Fruit fly (Drosophila melanogaster) whole organism, embryonic: ENCODE data around the gene ND-SGDH.
A peak's percentile ranks its signal among the peaks of the same experiment; 100 is the strongest.

Source experiments
- CG10366 ChIP-seq: fragments of 200-800 bp; sonication (Bioruptor generic); IDR thresholded peaks from 2 replicates; pipeline ENCODE4 v1.3.6; 2022; ENCODE audit warnings: missing biosample characterization, missing genetic modification characterization
- CG11247 ChIP-seq: fragments of 200-800 bp; sonication (Bioruptor generic); IDR thresholded peaks from 2 replicates; pipeline ENCODE4 v1.3.6; 2022; ENCODE audit warnings: missing biosample characterization, missing genetic modification characterization
- CG11504 ChIP-seq: fragments of 200-800 bp; sonication (Bioruptor generic); optimal IDR thresholded peaks from 3 replicates; lab custom pipeline; 2019; ENCODE audit warnings: missing biosample characterization, mild to moderate bottlenecking, missing genetic modification characterization, moderate library complexity
- CG12236 ChIP-seq: fragments of 200-800 bp; sonication (Bioruptor generic); optimal IDR thresholded peaks from 2 replicates; lab custom pipeline; 2016; ENCODE audit warnings: missing biosample characterization, missing genetic modification characterization
- CG12299 ChIP-seq: fragments of 200-800 bp; sonication (Bioruptor generic); optimal IDR thresholded peaks from 2 replicates; lab custom pipeline; 2018; ENCODE audit warnings: missing biosample characterization, mild to moderate bottlenecking, missing genetic modification characterization
- CG12769 ChIP-seq: fragments of 200-800 bp; sonication (Bioruptor generic); optimal IDR thresholded peaks from 2 replicates; lab custom pipeline; 2019; ENCODE audit warnings: missing biosample characterization, mild to moderate bottlenecking, missing genetic modification characterization, moderate library complexity
- CG13894 ChIP-seq: fragments of 200-800 bp; sonication (Bioruptor generic); optimal IDR thresholded peaks from 3 replicates; lab custom pipeline; 2018; ENCODE audit warnings: missing biosample characterization, mild to moderate bottlenecking, missing genetic modification characterization, moderate library complexity
- CG14050 ChIP-seq: fragments of 200-800 bp; sonication (Bioruptor generic); IDR thresholded peaks from 3 replicates; pipeline ENCODE4 v1.3.6; 2022; ENCODE audit warnings: missing biosample characterization, missing genetic modification characterization
- CG15514 ChIP-seq: fragments of 200-800 bp; sonication (Bioruptor generic); optimal IDR thresholded peaks from 3 replicates; lab custom pipeline; 2017; ENCODE audit warnings: missing biosample characterization, missing genetic modification characterization, mild to moderate bottlenecking, moderate library complexity, missing genetic modification reagents
- CG15601 ChIP-seq: fragments of 200-800 bp; sonication (Bioruptor generic); optimal IDR thresholded peaks from 3 replicates; lab custom pipeline; 2019; ENCODE audit warnings: missing biosample characterization, mild to moderate bottlenecking, missing genetic modification characterization, moderate library complexity
- CG17186 ChIP-seq: fragments of 200-800 bp; sonication (Bioruptor generic); optimal IDR thresholded peaks from 3 replicates; lab custom pipeline; 2017; ENCODE audit warnings: missing biosample characterization, missing genetic modification reagents, missing genetic modification characterization
- CG1792 ChIP-seq: fragments of 200-800 bp; sonication (Bioruptor generic); optimal IDR thresholded peaks from 2 replicates; lab custom pipeline; 2016; ENCODE audit warnings: missing biosample characterization, missing genetic modification characterization
- CG2678 ChIP-seq: fragments of 200-800 bp; sonication (Bioruptor generic); optimal IDR thresholded peaks from 3 replicates; lab custom pipeline; 2019; ENCODE audit warnings: missing biosample characterization, mild to moderate bottlenecking, missing genetic modification characterization, moderate library complexity
- CG8944 ChIP-seq: fragments of 200-800 bp; sonication (Bioruptor generic); optimal IDR thresholded peaks from 3 replicates; lab custom pipeline; 2016; ENCODE audit warnings: missing biosample characterization, missing genetic modification characterization
- CG9932 ChIP-seq: fragments of 200-800 bp; sonication (Bioruptor generic); IDR thresholded peaks from 2 replicates; pipeline ENCODE4 v1.3.6; 2022; ENCODE audit warnings: missing biosample characterization, missing genetic modification characterization
- CTCF ChIP-seq: fragments of 200-800 bp; sonication (Bioruptor generic); optimal IDR thresholded peaks from 2 replicates; lab custom pipeline; 2017; ENCODE audit warnings: missing biosample characterization, mild to moderate bottlenecking, missing genetic modification characterization, moderate library complexity
- Camta ChIP-seq: fragments of 200-800 bp; sonication (Bioruptor generic); optimal IDR thresholded peaks from 2 replicates; lab custom pipeline; 2016; ENCODE audit warnings: missing biosample characterization, missing genetic modification characterization
- D ChIP-seq, 2 experiments: fragments of 200-800 bp in 1 of 2; fragments of >200 bp in 1 of 2; sonication (Bioruptor generic) in 1 of 2; optimal IDR thresholded peaks; 2 replicates in 1 of 2; 3 replicates in 1 of 2; lab custom pipeline; 2017; ENCODE audit warnings: mild to moderate bottlenecking in 1 of 2, missing biosample characterization in 1 of 2, missing genetic modification characterization in 1 of 2, missing genetic modification reagents in 1 of 2
- Dbx ChIP-seq: fragments of 200-800 bp; sonication (Bioruptor generic); IDR thresholded peaks from 3 replicates; pipeline ENCODE4 v1.3.6; 2022; ENCODE audit warnings: missing biosample characterization, missing genetic modification characterization
- Dfd ChIP-seq, 2 experiments: fragments of >200 bp; optimal IDR thresholded peaks; 2 replicates each; lab custom pipeline; 2017; ENCODE audit warnings: missing biosample characterization in 2 of 2, missing genetic modification characterization in 2 of 2
- Drgx ChIP-seq: fragments of 200-800 bp; sonication (Bioruptor generic); IDR thresholded peaks from 2 replicates; pipeline ENCODE4 v1.3.6; 2022; ENCODE audit warnings: missing biosample characterization, missing genetic modification characterization
- Fer1 ChIP-seq: fragments of 200-800 bp; sonication (Bioruptor generic); optimal IDR thresholded peaks from 2 replicates; lab custom pipeline; 2017; ENCODE audit warnings: missing biosample characterization, mild to moderate bottlenecking, missing genetic modification characterization
- Kr ChIP-seq: fragments of 200-800 bp; sonication (Bioruptor generic); optimal IDR thresholded peaks from 2 replicates; lab custom pipeline; 2017; ENCODE audit warnings: missing biosample characterization, mild to moderate bottlenecking, missing genetic modification characterization
- Nf-YB ChIP-seq: fragments of 200-800 bp; sonication (Bioruptor generic); optimal IDR thresholded peaks from 3 replicates; lab custom pipeline; 2019; ENCODE audit warnings: missing biosample characterization, mild to moderate bottlenecking, missing genetic modification characterization, moderate library complexity
- Oli ChIP-seq: fragments of 200-800 bp; sonication (Bioruptor generic); optimal IDR thresholded peaks from 2 replicates; lab custom pipeline; 2018; ENCODE audit warnings: missing biosample characterization, mild to moderate bottlenecking, missing genetic modification characterization, moderate library complexity
- Ptx1 ChIP-seq: fragments of 200-800 bp; sonication (Bioruptor generic); IDR thresholded peaks from 2 replicates; pipeline ENCODE4 v1.3.6; 2022; ENCODE audit warnings: missing biosample characterization, missing genetic modification characterization
- Six4 ChIP-seq: fragments of 200-800 bp; sonication (Bioruptor generic); optimal IDR thresholded peaks from 2 replicates; lab custom pipeline; 2016; ENCODE audit warnings: missing biosample characterization, missing genetic modification characterization
- Sry-β ChIP-seq: fragments of 200-800 bp; sonication (Bioruptor generic); optimal IDR thresholded peaks from 2 replicates; lab custom pipeline; 2018; ENCODE audit warnings: missing biosample characterization, mild to moderate bottlenecking, missing genetic modification characterization, moderate library complexity
- al ChIP-seq: fragments of 200-800 bp; sonication (Bioruptor generic); IDR thresholded peaks from 2 replicates; pipeline ENCODE4 v1.3.6; 2022; ENCODE audit warnings: missing biosample characterization, missing genetic modification characterization
- aop ChIP-seq: fragments of 200-800 bp; sonication (Bioruptor generic); IDR thresholded peaks from 2 replicates; pipeline ENCODE4 v1.3.6; 2022; ENCODE audit warnings: missing biosample characterization, missing genetic modification characterization
- chn ChIP-seq: fragments of 200-800 bp; sonication (Bioruptor generic); optimal IDR thresholded peaks from 2 replicates; lab custom pipeline; 2016; ENCODE audit warnings: missing biosample characterization, missing genetic modification characterization
- fd3F ChIP-seq: fragments of 200-800 bp; sonication (Bioruptor generic); optimal IDR thresholded peaks from 2 replicates; lab custom pipeline; 2018; ENCODE audit warnings: missing biosample characterization, mild to moderate bottlenecking, missing genetic modification characterization, moderate library complexity
- fru ChIP-seq: fragments of >200 bp; optimal IDR thresholded peaks from 2 replicates; lab custom pipeline; 2017
- gsb ChIP-seq: fragments of 200-800 bp; sonication (Bioruptor generic); IDR thresholded peaks from 2 replicates; pipeline ENCODE4 v1.3.6; 2022; ENCODE audit warnings: missing biosample characterization, missing genetic modification characterization
- h ChIP-seq: fragments of >200 bp; optimal IDR thresholded peaks from 2 replicates; lab custom pipeline; 2017
- kni ChIP-seq: fragments of 200-800 bp; sonication (Bioruptor generic); optimal IDR thresholded peaks from 3 replicates; lab custom pipeline; 2017; ENCODE audit warnings: mild to moderate bottlenecking, missing biosample characterization, missing genetic modification reagents, missing genetic modification characterization
- lilli ChIP-seq: fragments of 200-800 bp; sonication (Bioruptor generic); optimal IDR thresholded peaks from 3 replicates; lab custom pipeline; 2016; ENCODE audit warnings: missing biosample characterization, missing genetic modification characterization
- lola ChIP-seq, 3 experiments: fragments of >200 bp in 2 of 3; fragments of 200-800 bp in 1 of 3; sonication (Bioruptor generic) in 1 of 3; optimal IDR thresholded peaks; 2 replicates each; lab custom pipeline; 2017 to 2019; ENCODE audit warnings: missing biosample characterization in 3 of 3, missing genetic modification characterization in 3 of 3, mild to moderate bottlenecking in 1 of 3, moderate library complexity in 1 of 3
- phol ChIP-seq: fragments of 200-800 bp; sonication (Bioruptor generic); optimal IDR thresholded peaks from 3 replicates; lab custom pipeline; 2018; ENCODE audit warnings: missing biosample characterization, mild to moderate bottlenecking, missing genetic modification characterization, moderate library complexity
- pnt ChIP-seq: fragments of 200-800 bp; sonication (Bioruptor generic); optimal IDR thresholded peaks from 3 replicates; lab custom pipeline; 2016; ENCODE audit warnings: missing biosample characterization, missing genetic modification characterization
- shn ChIP-seq: fragments of 200-800 bp; sonication (Bioruptor generic); optimal IDR thresholded peaks from 3 replicates; lab custom pipeline; 2016; ENCODE audit warnings: missing biosample characterization, missing genetic modification characterization
- sima ChIP-seq: fragments of 200-800 bp; sonication (Bioruptor generic); optimal IDR thresholded peaks from 2 replicates; lab custom pipeline; 2016; ENCODE audit warnings: missing biosample characterization, missing genetic modification characterization
- sob ChIP-seq: fragments of 200-800 bp; sonication (Bioruptor generic); IDR thresholded peaks from 2 replicates; pipeline ENCODE4 v1.3.6; 2022; ENCODE audit warnings: missing biosample characterization, missing genetic modification characterization
- ssp ChIP-seq: fragments of 200-800 bp; sonication (Bioruptor generic); IDR thresholded peaks from 2 replicates; pipeline ENCODE4 v1.3.6; 2022; ENCODE audit warnings: missing biosample characterization, missing genetic modification characterization
- twi ChIP-seq: fragments of 200-800 bp; optimal IDR thresholded peaks from 2 replicates; lab custom pipeline; 2019; ENCODE audit warnings: missing biosample characterization, mild to moderate bottlenecking, missing genetic modification characterization, moderate library complexity
- usp ChIP-seq: fragments of >200 bp; optimal IDR thresholded peaks from 2 replicates; lab custom pipeline; 2017; ENCODE audit warnings: missing biosample characterization, missing genetic modification characterization
- wdn ChIP-seq: fragments of 200-800 bp; sonication (Bioruptor generic); IDR thresholded peaks from 2 replicates; pipeline ENCODE4 v1.3.6; 2022; ENCODE audit warnings: missing biosample characterization, missing genetic modification characterization
- z ChIP-seq: fragments of 200-800 bp; sonication (Bioruptor generic); IDR thresholded peaks from 3 replicates; pipeline ENCODE4 v1.3.6; 2022; ENCODE audit warnings: missing biosample characterization, missing genetic modification characterization

Gene ND-SGDH

DNA sequence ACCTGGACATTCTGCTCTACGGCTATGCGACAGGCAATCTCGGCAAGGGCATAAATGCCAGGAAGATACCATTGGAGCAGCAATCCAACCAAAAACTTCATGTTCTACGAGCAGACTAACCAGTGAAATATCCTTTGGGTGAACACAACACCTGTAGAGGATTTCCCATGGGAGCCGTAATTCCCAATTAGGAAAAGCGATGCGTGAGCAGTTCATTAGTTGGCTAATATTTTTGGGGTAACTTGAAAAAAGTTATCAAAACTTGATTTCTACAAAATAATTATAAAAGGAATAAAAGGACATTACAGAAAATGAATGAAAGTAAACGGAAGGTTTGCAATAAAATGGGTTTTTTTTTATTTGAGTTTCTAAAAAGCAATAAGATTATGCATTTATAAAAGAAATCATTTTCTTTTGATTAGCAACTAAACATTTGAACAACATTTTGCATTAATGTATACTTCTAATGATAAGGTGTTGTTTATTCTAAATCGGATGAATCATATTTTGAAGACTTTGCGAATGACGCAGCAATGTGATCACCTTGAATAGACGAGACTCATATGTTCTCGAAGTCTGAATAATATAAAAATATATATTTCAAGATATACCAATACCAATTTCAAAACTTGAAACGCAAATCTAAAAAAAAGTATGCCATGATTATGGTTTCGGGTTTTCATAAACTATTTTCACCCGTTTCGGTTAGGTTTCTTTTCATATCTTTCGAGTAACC, 10.9 kb downstream of the ND-SGDH start, which contains the start of the genes Ir68b and CG34241:
Ir68b (minus strand) TSS at position 101 of the 736 bp plus-strand sequence.
CG34241 (plus strand) TSS at position 686 of the 736 bp plus-strand sequence.
- TF ChIP-seq Dbx (GFP tag; lab: Robert Waterston, UW) = no peak
- TF ChIP-seq, all 482 proteins: peak for 0

DNA sequence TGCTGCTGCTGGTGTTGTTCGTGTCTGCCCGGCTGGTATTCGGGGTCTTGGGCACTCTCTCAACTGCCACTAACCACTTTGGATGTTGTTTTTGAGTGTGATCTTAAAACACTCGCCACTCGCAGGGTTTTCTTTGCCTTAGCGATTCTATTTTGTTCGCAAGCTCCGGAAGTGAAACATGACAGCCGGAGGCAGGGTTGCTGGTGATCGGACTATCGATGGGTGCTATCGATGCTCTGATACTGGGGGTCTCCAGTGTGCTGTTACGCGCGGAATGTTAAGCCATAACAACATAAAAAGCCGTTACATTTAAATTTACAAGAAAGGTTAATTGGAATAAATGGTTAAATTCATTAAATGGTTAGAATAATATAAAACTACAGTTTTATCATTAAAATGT, 13.4 kb downstream of the ND-SGDH start, which contains the start of gene yps:
yps (minus strand) TSS at position 176 of the 400 bp plus-strand sequence.
- TF ChIP-seq chn (GFP tag; lab: Kevin White, UChicago) (peak; percentile 83), Six4 (GFP tag; lab: Kevin White, UChicago) (peak; percentile 90), al (GFP tag; lab: Robert Waterston, UW) (peak; percentile 73), sob (GFP tag; lab: Robert Waterston, UW) (peak; percentile 95), CTCF (GFP tag; lab: Kevin White, UChicago) (peak; percentile 68), Kr (GFP tag; lab: Kevin White, UChicago) (peak; percentile 80), CG11504 (tag; lab: Kevin White, UChicago) (peak; percentile 85), CG8944 (GFP tag; lab: Kevin White, UChicago) (peak; percentile 80), Fer1 (GFP tag; lab: Kevin White, UChicago) (peak; percentile 98), aop (GFP tag; lab: Robert Waterston, UW) (peak; percentile 42; the same call in 1 of the 2 replicates), ssp (GFP tag; lab: Robert Waterston, UW) (peak; percentile 75), Ptx1 (peak; percentile 82), twi (tag; lab: Kevin White, UChicago) (peak; percentile 80), CG9932 (GFP tag; lab: Robert Waterston, UW) (peak; percentile 82), lola (GFP tag; optimal IDR thresholded peaks at IDR 0.05; lab: Kevin White, UChicago) (peak in 1 of 3 experiments; percentile 61), Camta (peak; percentile 93), CG12236 (GFP tag; lab: Kevin White, UChicago) (peak; percentile 94), CG17186 (GFP tag; lab: Kevin White, UChicago) (peak; percentile 100), CG11247 (peak; percentile 91), h (no peak), CG2678 (tag; lab: Kevin White, UChicago) (peak; percentile 84), CG12769 (peak; percentile 93), Oli (peak; percentile 81), CG14050 (GFP tag; lab: Robert Waterston, UW) (peak; percentile 87), CG10366 (peak; percentile 86), z (GFP tag; lab: Robert Waterston, UW) (peak; percentile 73; the same call in 2 of the 3 replicates), Sry-β (GFP tag; lab: Kevin White, UChicago) (peak; percentile 74), sima (GFP tag; lab: Kevin White, UChicago) (peak; percentile 44), CG15514 (GFP tag; lab: Kevin White, UChicago) (peak; percentile 96), fd3F (peak; percentile 89), usp (GFP tag; lab: Kevin White, UChicago) (no peak), shn (GFP tag; lab: Kevin White, UChicago) (peak; percentile 93), CG15601 (tag; lab: Kevin White, UChicago) (peak; percentile 92), CG12299 (tag; lab: Kevin White, UChicago) (peak; percentile 86), D (optimal IDR thresholded peaks at IDR 0.05; lab: Kevin White, UChicago) (no peak), D (GFP tag; optimal IDR thresholded peaks at IDR 0.05; lab: Kevin White, UChicago) (peak; percentile 89), fru (lab: Kevin White, UChicago) (no peak), kni (GFP tag; lab: Kevin White, UChicago) (peak; percentile 98), Drgx (GFP tag; lab: Robert Waterston, UW) (peak; percentile 71), CG13894 (tag; lab: Kevin White, UChicago) (peak; percentile 91), phol (tag; lab: Kevin White, UChicago) (peak; percentile 90), lilli (GFP tag; lab: Kevin White, UChicago) (peak; percentile 86), wdn (GFP tag; lab: Robert Waterston, UW) (peak; percentile 88), Dfd (GFP tag; optimal IDR thresholded peaks at IDR 0.05; lab: Kevin White, UChicago) (no peak), Nf-YB (GFP tag; lab: Kevin White, UChicago) (peak; percentile 77), CG1792 (peak; percentile 91), pnt (GFP tag; lab: Kevin White, UChicago) (peak; percentile 26), gsb (GFP tag; lab: Robert Waterston, UW) (peak; percentile 74)
